Fruit fly (Drosophila melanogaster) whole organism, embryonic: ENCODE measurements around the gene CG17564.
A peak's percentile ranks its signal among the peaks of the same experiment; 100 is the strongest.

Experiments
- CG10654 ChIP-seq: fragments of 200-800 bp; sonication (Bioruptor generic); optimal IDR thresholded peaks from 2 replicates; lab custom pipeline; 2016; ENCODE audit warnings: missing biosample characterization, missing genetic modification characterization
- CG12104 ChIP-seq: fragments of 200-800 bp; sonication (Bioruptor generic); optimal IDR thresholded peaks from 3 replicates; lab custom pipeline; 2016; ENCODE audit warnings: missing biosample characterization, missing genetic modification characterization
- CG6689 ChIP-seq: fragments of 200-800 bp; sonication (Bioruptor generic); IDR thresholded peaks from 2 replicates; pipeline ENCODE4 v1.3.6; 2022; ENCODE audit warnings: missing biosample characterization, missing genetic modification characterization
- CG9215 ChIP-seq: fragments of 200-800 bp; sonication (Bioruptor generic); IDR thresholded peaks from 2 replicates; pipeline ENCODE4 v1.3.6; 2022; ENCODE audit warnings: missing biosample characterization, missing genetic modification characterization
- Ets97D ChIP-seq: fragments of 200-800 bp; sonication (Bioruptor generic); optimal IDR thresholded peaks from 3 replicates; lab custom pipeline; 2016; ENCODE audit warnings: missing biosample characterization, missing genetic modification characterization
- NC2α ChIP-seq: fragments of 200-800 bp; sonication (Bioruptor generic); optimal IDR thresholded peaks from 2 replicates; lab custom pipeline; 2016; ENCODE audit warnings: missing biosample characterization, missing genetic modification characterization
- Optix ChIP-seq: fragments of 200-800 bp; sonication (Bioruptor generic); IDR thresholded peaks from 3 replicates; pipeline ENCODE4 v1.3.6; 2022; ENCODE audit warnings: missing biosample characterization, missing genetic modification characterization
- gt ChIP-seq: fragments of 200-800 bp; sonication (Bioruptor generic); IDR thresholded peaks from 2 replicates; pipeline ENCODE4 v1.3.6; 2022; ENCODE audit warnings: missing biosample characterization, missing genetic modification characterization
- lilli ChIP-seq: fragments of 200-800 bp; sonication (Bioruptor generic); optimal IDR thresholded peaks from 3 replicates; lab custom pipeline; 2016; ENCODE audit warnings: missing biosample characterization, missing genetic modification characterization

DNA sequence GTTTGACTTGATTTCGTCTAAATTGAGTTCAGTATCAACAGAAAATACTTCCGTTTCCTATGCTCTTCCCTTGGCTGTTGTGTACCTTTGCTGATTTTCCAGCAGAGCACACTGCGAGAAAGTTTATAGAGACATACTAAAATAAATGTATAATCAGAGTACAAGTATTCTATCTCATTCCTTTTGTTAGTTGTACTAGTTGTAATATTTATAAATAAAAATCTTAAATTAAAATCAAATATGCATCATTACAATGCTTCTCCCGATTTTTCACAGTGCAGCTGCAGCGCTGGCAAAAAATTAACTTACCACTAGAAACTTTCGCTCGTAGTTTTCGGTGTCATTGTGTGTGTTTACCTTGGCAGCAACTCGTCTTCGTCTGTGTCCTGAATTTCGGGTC, 35.3 kb upstream of the CG17564 start:
- TF ChIP-seq CG12104 (GFP tag; lab: Kevin White, UChicago), result peak; percentile 31
- TF ChIP-seq CG10654 (GFP tag; lab: Kevin White, UChicago), result no peak
- TF ChIP-seq gt (GFP tag; lab: Robert Waterston, UW), result no peak
- no peak for TF ChIP-seq NC2α (GFP tag; lab: Kevin White, UChicago)
- TF ChIP-seq Ets97D, result peak; percentile 19
- peak; percentile 55; the same call in 2 of the 3 replicates for TF ChIP-seq Optix (GFP tag; lab: Robert Waterston, UW)
- peak; percentile 76 for TF ChIP-seq CG6689 (GFP tag; lab: Robert Waterston, UW)
- peak; percentile 52 for TF ChIP-seq lilli (GFP tag; lab: Kevin White, UChicago)
- TF ChIP-seq CG9215, result no peak
